Worm (Caenorhabditis elegans) whole organism, L1 larva: ENCODE results near the gene nhr-154.
"Not testable (repeated sequence)": the region's sequence is repeated elsewhere in the genome, so short reads cannot be mapped to it uniquely, and the experiment has no call there.

Source experiments
- blmp-1 ChIP-seq: fragments of 150-350 bp; optimal IDR thresholded peaks from 2 replicates; lab custom pipeline; 2014; ENCODE audit warnings: missing biosample characterization, missing genetic modification characterization
- fkh-10 ChIP-seq: sonication (generic microtip); optimal IDR thresholded peaks from 2 replicates; lab custom pipeline; 2017; ENCODE audit warnings: missing biosample characterization, missing genetic modification reagents, missing genetic modification characterization
- lin-13 ChIP-seq: fragments of 150-350 bp; optimal IDR thresholded peaks from 2 replicates; lab custom pipeline; 2014; ENCODE audit warnings: missing biosample characterization, missing genetic modification reagents, missing genetic modification characterization
- nhr-20 ChIP-seq: sonication (generic microtip); optimal IDR thresholded peaks from 2 replicates; lab custom pipeline; 2016; ENCODE audit warnings: mild to moderate bottlenecking, missing genetic modification characterization, missing compliant biosample characterization
- nhr-237 ChIP-seq: fragments of 150-350 bp; optimal IDR thresholded peaks from 2 replicates; lab custom pipeline; 2014; ENCODE audit warnings: missing biosample characterization, missing genetic modification characterization
- pqm-1 ChIP-seq: sonication (generic microtip); optimal IDR thresholded peaks from 3 replicates; lab custom pipeline; 2017; ENCODE audit warnings: missing biosample characterization, missing genetic modification characterization
- rnt-1 ChIP-seq: sonication (generic microtip); optimal IDR thresholded peaks from 2 replicates; lab custom pipeline; 2016; ENCODE audit warnings: mild to moderate bottlenecking, missing genetic modification characterization, moderate library complexity, missing compliant biosample characterization
- skn-1 ChIP-seq: fragments of 150-350 bp; optimal IDR thresholded peaks from 2 replicates; lab custom pipeline; 2014; ENCODE audit warnings: missing biosample characterization, missing genetic modification characterization
- snpc-4 ChIP-seq: fragments of 150-350 bp; optimal IDR thresholded peaks from 2 replicates; lab custom pipeline; 2014; ENCODE audit warnings: missing biosample characterization, missing genetic modification characterization
- unc-62 ChIP-seq: fragments of 150-350 bp; optimal IDR thresholded peaks from 2 replicates; lab custom pipeline; 2014; ENCODE audit warnings: missing biosample characterization, missing genetic modification reagents, missing genetic modification characterization
- zag-1 ChIP-seq: fragments of 150-350 bp; optimal IDR thresholded peaks from 2 replicates; lab custom pipeline; 2014; ENCODE audit warnings: missing biosample characterization, missing genetic modification characterization

- not testable (repeated sequence) for TF ChIP-seq rnt-1; nhr-20; nhr-237 (tag; lab: Kevin White, UChicago); snpc-4 (tag; lab: Kevin White, UChicago); unc-62; zag-1; lin-13; pqm-1 (tag; lab: Kevin White, UChicago); blmp-1 (tag; lab: Kevin White, UChicago); fkh-10 (GFP tag; lab: Kevin White, UChicago); skn-1 (tag; lab: Kevin White, UChicago)
These were observed 30.1 kb downstream of the nhr-154 start, which contains the start of gene enpp-1 for ce11 chrV:12131157-12131556.
